Fruit fly (Drosophila melanogaster) whole organism, embryonic: ENCODE results near the gene Etfb.

Experiments
- CG10267 ChIP-seq: fragments of 200-800 bp; sonication (Bioruptor generic); optimal IDR thresholded peaks from 2 replicates; lab custom pipeline; 2018; ENCODE audit warnings: missing biosample characterization, mild to moderate bottlenecking, missing genetic modification characterization, moderate library complexity
- CG10565 ChIP-seq: fragments of 200-800 bp; sonication (Bioruptor generic); optimal IDR thresholded peaks from 3 replicates; lab custom pipeline; 2016; ENCODE audit warnings: missing biosample characterization, mild to moderate bottlenecking, missing genetic modification characterization
- CG11085 ChIP-seq: fragments of 200-800 bp; sonication (Bioruptor generic); IDR thresholded peaks from 2 replicates; pipeline ENCODE4 v1.3.6; 2022; ENCODE audit warnings: missing biosample characterization, missing genetic modification characterization
- CG11398 ChIP-seq: fragments of 200-800 bp; sonication (Bioruptor generic); optimal IDR thresholded peaks from 2 replicates; lab custom pipeline; 2016; ENCODE audit warnings: missing biosample characterization, missing genetic modification characterization
- CG15514 ChIP-seq: fragments of 200-800 bp; sonication (Bioruptor generic); optimal IDR thresholded peaks from 3 replicates; lab custom pipeline; 2017; ENCODE audit warnings: missing biosample characterization, missing genetic modification characterization, mild to moderate bottlenecking, moderate library complexity, missing genetic modification reagents
- CG17385 ChIP-seq: fragments of 200-800 bp; sonication (Bioruptor generic); optimal IDR thresholded peaks from 3 replicates; lab custom pipeline; 2018; ENCODE audit warnings: missing biosample characterization, mild to moderate bottlenecking, missing genetic modification characterization
- CG4282 ChIP-seq: fragments of 200-800 bp; sonication (Bioruptor generic); optimal IDR thresholded peaks from 2 replicates; lab custom pipeline; 2016; ENCODE audit warnings: missing biosample characterization, missing genetic modification characterization
- CG5180 ChIP-seq: fragments of 200-800 bp; sonication (Bioruptor generic); optimal IDR thresholded peaks from 3 replicates; lab custom pipeline; 2017; ENCODE audit warnings: missing biosample characterization, missing genetic modification characterization, mild to moderate bottlenecking, moderate library complexity, missing genetic modification reagents
- CG5953 ChIP-seq: fragments of 200-800 bp; sonication (Bioruptor generic); IDR thresholded peaks from 2 replicates; pipeline ENCODE4 v1.3.6; 2022; ENCODE audit warnings: missing biosample characterization, missing genetic modification characterization
- CG6175 ChIP-seq: fragments of 200-800 bp; sonication (Bioruptor generic); IDR thresholded peaks from 3 replicates; pipeline ENCODE4 v1.3.6; 2022; ENCODE audit warnings: missing biosample characterization, missing genetic modification characterization
- CG8290 ChIP-seq, 3 experiments: fragments of 200-800 bp; sonication (Bioruptor generic); optimal IDR thresholded peaks; 2 replicates each; lab custom pipeline; 2016 to 2019; ENCODE audit warnings: missing biosample characterization in 3 of 3, missing genetic modification characterization in 3 of 3, mild to moderate bottlenecking in 2 of 3, moderate library complexity in 1 of 3
- CG9817 ChIP-seq: fragments of 200-800 bp; sonication (Bioruptor generic); optimal IDR thresholded peaks from 2 replicates; lab custom pipeline; 2018; ENCODE audit warnings: missing biosample characterization, mild to moderate bottlenecking, missing genetic modification characterization, moderate library complexity
- Chrac-16 ChIP-seq: fragments of 200-800 bp; sonication (Bioruptor generic); optimal IDR thresholded peaks from 3 replicates; lab custom pipeline; 2016; ENCODE audit warnings: missing biosample characterization, missing genetic modification characterization
- Dref ChIP-seq: fragments of 200-800 bp; sonication (Bioruptor generic); IDR thresholded peaks from 2 replicates; pipeline ENCODE4 v1.3.6; 2022; ENCODE audit warnings: missing biosample characterization, missing genetic modification characterization
- Ets97D ChIP-seq: fragments of 200-800 bp; sonication (Bioruptor generic); optimal IDR thresholded peaks from 3 replicates; lab custom pipeline; 2016; ENCODE audit warnings: missing biosample characterization, missing genetic modification characterization
- Gsc ChIP-seq: fragments of 200-800 bp; sonication (Bioruptor generic); IDR thresholded peaks from 2 replicates; pipeline ENCODE4 v1.3.6; 2022; ENCODE audit warnings: missing biosample characterization, missing genetic modification characterization
- Lhr ChIP-seq: fragments of 200-800 bp; sonication (Bioruptor generic); optimal IDR thresholded peaks from 3 replicates; lab custom pipeline; 2017; ENCODE audit warnings: mild to moderate bottlenecking, missing biosample characterization, missing genetic modification reagents, missing genetic modification characterization
- MESR4 ChIP-seq: fragments of 200-800 bp; sonication (Bioruptor generic); optimal IDR thresholded peaks from 2 replicates; lab custom pipeline; 2018; ENCODE audit warnings: missing biosample characterization, mild to moderate bottlenecking, missing genetic modification characterization, moderate library complexity
- Optix ChIP-seq: fragments of 200-800 bp; sonication (Bioruptor generic); IDR thresholded peaks from 3 replicates; pipeline ENCODE4 v1.3.6; 2022; ENCODE audit warnings: missing biosample characterization, missing genetic modification characterization
- Sry-δ ChIP-seq: fragments of 200-800 bp; sonication (Bioruptor generic); optimal IDR thresholded peaks from 2 replicates; lab custom pipeline; 2016; ENCODE audit warnings: missing biosample characterization, missing genetic modification characterization
- Ssrp ChIP-seq: fragments of 200-800 bp; sonication (Bioruptor generic); optimal IDR thresholded peaks from 2 replicates; lab custom pipeline; 2018; ENCODE audit warnings: missing biosample characterization, mild to moderate bottlenecking, missing genetic modification characterization, moderate library complexity
- Taf1 ChIP-seq: fragments of 200-800 bp; sonication (Bioruptor generic); IDR thresholded peaks from 2 replicates; pipeline ENCODE4 v1.3.6; 2022; ENCODE audit warnings: missing biosample characterization, missing genetic modification characterization
- Usf ChIP-seq: fragments of 200-800 bp; sonication (Bioruptor generic); optimal IDR thresholded peaks from 2 replicates; lab custom pipeline; 2017; ENCODE audit warnings: missing genotype, missing biosample characterization, missing genetic modification characterization
- ase ChIP-seq: fragments of 200-800 bp; sonication (Bioruptor generic); IDR thresholded peaks from 3 replicates; pipeline ENCODE4 v1.3.6; 2022; ENCODE audit warnings: missing biosample characterization, missing genetic modification characterization
- ash1 ChIP-seq: fragments of 200-800 bp; sonication (Bioruptor generic); optimal IDR thresholded peaks from 2 replicates; lab custom pipeline; 2018; ENCODE audit warnings: missing biosample characterization, mild to moderate bottlenecking, missing genetic modification characterization
- bab2 ChIP-seq: fragments of 200-800 bp; sonication (Bioruptor generic); optimal IDR thresholded peaks from 2 replicates; lab custom pipeline; 2016; ENCODE audit warnings: missing biosample characterization, missing genetic modification characterization
- cg ChIP-seq: fragments of 200-800 bp; sonication (Bioruptor generic); optimal IDR thresholded peaks from 3 replicates; lab custom pipeline; 2019; ENCODE audit warnings: missing biosample characterization, mild to moderate bottlenecking, missing genetic modification characterization, moderate library complexity
- ci ChIP-seq: fragments of 200-800 bp; sonication (Bioruptor generic); IDR thresholded peaks from 3 replicates; pipeline ENCODE4 v1.3.6; 2022; ENCODE audit warnings: missing biosample characterization, missing genetic modification characterization
- dmrt11E ChIP-seq: fragments of 200-800 bp; sonication (Bioruptor generic); optimal IDR thresholded peaks from 3 replicates; lab custom pipeline; 2018; ENCODE audit warnings: missing biosample characterization, mild to moderate bottlenecking, missing genetic modification characterization, moderate library complexity
- eve ChIP-seq, 2 experiments: fragments of >200 bp; optimal IDR thresholded peaks; 2 replicates each; lab custom pipeline; 2017; ENCODE audit warnings: missing biosample characterization in 2 of 2, missing genetic modification characterization in 2 of 2
- gro ChIP-seq: fragments of 200-800 bp; sonication (Bioruptor generic); optimal IDR thresholded peaks from 2 replicates; lab custom pipeline; 2016; ENCODE audit warnings: missing biosample characterization, missing genetic modification characterization
- gsb ChIP-seq: fragments of 200-800 bp; sonication (Bioruptor generic); IDR thresholded peaks from 2 replicates; pipeline ENCODE4 v1.3.6; 2022; ENCODE audit warnings: missing biosample characterization, missing genetic modification characterization
- h ChIP-seq: fragments of >200 bp; optimal IDR thresholded peaks from 2 replicates; lab custom pipeline; 2017
- her ChIP-seq: fragments of 200-800 bp; sonication (Bioruptor generic); optimal IDR thresholded peaks from 2 replicates; lab custom pipeline; 2016; ENCODE audit warnings: missing biosample characterization, missing genetic modification characterization
- jigr1 ChIP-seq: fragments of 200-800 bp; sonication (Bioruptor generic); IDR thresholded peaks from 3 replicates; pipeline ENCODE4 v1.3.6; 2022; ENCODE audit warnings: missing biosample characterization, missing genetic modification characterization
- klu ChIP-seq: fragments of 200-800 bp; sonication (Bioruptor generic); IDR thresholded peaks from 2 replicates; pipeline ENCODE4 v1.3.6; 2022; ENCODE audit warnings: missing biosample characterization, missing genetic modification characterization
- nerfin-2 ChIP-seq: fragments of 200-800 bp; sonication (Bioruptor generic); IDR thresholded peaks from 2 replicates; pipeline ENCODE4 v1.3.6; 2022; ENCODE audit warnings: missing biosample characterization, missing genetic modification characterization; ENCODE audit not compliant: partially characterized antibody
- odd ChIP-seq: fragments of 200-800 bp; sonication (Bioruptor generic); optimal IDR thresholded peaks from 2 replicates; lab custom pipeline; 2017; ENCODE audit warnings: missing biosample characterization, mild to moderate bottlenecking, missing genetic modification characterization
- sc ChIP-seq, 3 experiments: fragments of >200 bp in 2 of 3; fragments of 200-800 bp in 1 of 3; sonication (Bioruptor generic) in 1 of 3; optimal IDR thresholded peaks; 2 replicates in 2 of 3; 3 replicates in 1 of 3; lab custom pipeline; 2017; ENCODE audit warnings: mild to moderate bottlenecking in 1 of 3, missing biosample characterization in 1 of 3, missing genetic modification characterization in 1 of 3, missing genetic modification reagents in 1 of 3
- sens ChIP-seq: fragments of 200-800 bp; sonication (Bioruptor generic); peaks from one replicate; lab custom pipeline; 2016; ENCODE audit warnings: missing biosample characterization, missing genetic modification characterization
- sima ChIP-seq: fragments of 200-800 bp; sonication (Bioruptor generic); optimal IDR thresholded peaks from 2 replicates; lab custom pipeline; 2016; ENCODE audit warnings: missing biosample characterization, missing genetic modification characterization
- slp2 ChIP-seq: fragments of 200-800 bp; sonication (Bioruptor generic); optimal IDR thresholded peaks from 2 replicates; lab custom pipeline; 2016; ENCODE audit warnings: missing biosample characterization, missing genetic modification characterization
- sna ChIP-seq: fragments of 200-800 bp; sonication (Bioruptor generic); IDR thresholded peaks from 2 replicates; pipeline ENCODE4 v1.3.6; 2022; ENCODE audit warnings: missing biosample characterization, missing genetic modification characterization; ENCODE audit not compliant: partially characterized antibody
- sqz ChIP-seq: fragments of 200-800 bp; sonication (Bioruptor generic); optimal IDR thresholded peaks from 3 replicates; lab custom pipeline; 2018; ENCODE audit warnings: missing biosample characterization, mild to moderate bottlenecking, missing genetic modification characterization
- stc ChIP-seq: fragments of 200-800 bp; sonication (Bioruptor generic); IDR thresholded peaks from 2 replicates; pipeline ENCODE4 v1.3.6; 2022; ENCODE audit warnings: missing biosample characterization, missing genetic modification characterization
- twi ChIP-seq: fragments of 200-800 bp; optimal IDR thresholded peaks from 2 replicates; lab custom pipeline; 2019; ENCODE audit warnings: missing biosample characterization, mild to moderate bottlenecking, missing genetic modification characterization, moderate library complexity
- vvl ChIP-seq: fragments of 200-800 bp; sonication (Bioruptor generic); IDR thresholded peaks from 2 replicates; pipeline ENCODE4 v1.3.6; 2022; ENCODE audit warnings: missing biosample characterization, missing genetic modification characterization
- wor ChIP-seq: fragments of 200-800 bp; sonication (Bioruptor generic); IDR thresholded peaks from 2 replicates; pipeline ENCODE4 v1.3.6; 2022; ENCODE audit warnings: missing biosample characterization, missing genetic modification characterization
- z ChIP-seq: fragments of 200-800 bp; sonication (Bioruptor generic); IDR thresholded peaks from 3 replicates; pipeline ENCODE4 v1.3.6; 2022; ENCODE audit warnings: missing biosample characterization, missing genetic modification characterization
- zen ChIP-seq: fragments of 200-800 bp; sonication (Bioruptor generic); optimal IDR thresholded peaks from 3 replicates; lab custom pipeline; 2018; ENCODE audit warnings: missing biosample characterization, mild to moderate bottlenecking, missing genetic modification characterization, moderate library complexity

Gene Etfb

dm6 chr3R:29802753-29803313 is at the start of gene Etfb, which contains the start of gene CG7789 (continued):
- TF ChIP-seq bab2 = peak; percentile 78
- TF ChIP-seq sna = peak; percentile 78
- TF ChIP-seq odd (GFP tag; lab: Kevin White, UChicago) = no peak
- no peak for TF ChIP-seq sqz
- peak; percentile 58 for TF ChIP-seq CG11398 (GFP tag; lab: Kevin White, UChicago)
- peak; percentile 64 for TF ChIP-seq MESR4 (GFP tag; lab: Kevin White, UChicago)
- peak; percentile 76 for TF ChIP-seq Ets97D (GFP tag; lab: Kevin White, UChicago)
- TF ChIP-seq h (lab: Kevin White, UChicago) = no peak
- peak; percentile 51; the same call in 1 of the 3 replicates for TF ChIP-seq CG6175 (GFP tag; lab: Robert Waterston, UW)
- TF ChIP-seq z (GFP tag; lab: Robert Waterston, UW) = 0 out of 3 replicates have a peak, but pooled peaks have one; percentile 6
- TF ChIP-seq Taf1 = peak; percentile 76
- peak; percentile 50 for TF ChIP-seq Dref (GFP tag; lab: Robert Waterston, UW)
- TF ChIP-seq Sry-δ = peak; percentile 89
- TF ChIP-seq vvl (GFP tag; lab: Robert Waterston, UW) = peak; percentile 83; the same call in 1 of the 2 replicates
- no peak for TF ChIP-seq ash1 (GFP tag; lab: Kevin White, UChicago)
- TF ChIP-seq Lhr (GFP tag; lab: Kevin White, UChicago) = peak; percentile 25
- peak; percentile 85 for TF ChIP-seq CG9817 (tag; lab: Kevin White, UChicago)
- 0 out of 3 replicates have a peak, but pooled peaks have one; percentile 30 for TF ChIP-seq jigr1
- TF ChIP-seq CG4282 = peak; percentile 58
- TF ChIP-seq Gsc (GFP tag; lab: Robert Waterston, UW) = no peak
- TF ChIP-seq CG8290 (GFP tag; optimal IDR thresholded peaks at IDR 0.05; lab: Kevin White, UChicago) = no peak
- TF ChIP-seq CG8290 (tag; optimal IDR thresholded peaks at IDR 0.05; lab: Kevin White, UChicago) = peak in 1 of 2 experiments; percentile 4
- peak; percentile 88 for TF ChIP-seq ci (GFP tag; lab: Robert Waterston, UW)
- TF ChIP-seq ase (GFP tag; lab: Robert Waterston, UW) = peak; percentile 76; the same call in 2 of the 3 replicates
- TF ChIP-seq gro (GFP tag; lab: Kevin White, UChicago) = peak; percentile 83
- no peak for TF ChIP-seq CG5180 (GFP tag; lab: Kevin White, UChicago)
- TF ChIP-seq zen (tag; lab: Kevin White, UChicago) = no peak
- no peak for TF ChIP-seq slp2 (GFP tag; lab: Kevin White, UChicago)
- no peak for TF ChIP-seq sc (optimal IDR thresholded peaks at IDR 0.05; lab: Kevin White, UChicago)
- TF ChIP-seq sc (GFP tag; optimal IDR thresholded peaks at IDR 0.05; lab: Kevin White, UChicago) = no peak
- peak; percentile 57 for TF ChIP-seq sima
- peak; percentile 65 for TF ChIP-seq Optix
- peak; percentile 37 for TF ChIP-seq CG10267
- peak; percentile 43; the same call in 1 of the 2 replicates for TF ChIP-seq wor
- TF ChIP-seq CG17385 (GFP tag; lab: Kevin White, UChicago) = no peak
- TF ChIP-seq twi (tag; lab: Kevin White, UChicago) = peak; percentile 52
- peak; percentile 53; the same call in 1 of the 2 replicates for TF ChIP-seq nerfin-2 (GFP tag; lab: Robert Waterston, UW)
- peak; percentile 69 for TF ChIP-seq stc (GFP tag; lab: Robert Waterston, UW)
- TF ChIP-seq her (GFP tag; lab: Kevin White, UChicago) = peak; percentile 73
- peak; percentile 74 for TF ChIP-seq CG15514 (GFP tag; lab: Kevin White, UChicago)
- TF ChIP-seq Ssrp (tag; lab: Kevin White, UChicago) = peak; percentile 64
- TF ChIP-seq gsb (GFP tag; lab: Robert Waterston, UW) = peak; percentile 73
- peak; percentile 32 for TF ChIP-seq Usf (GFP tag; lab: Kevin White, UChicago)
- TF ChIP-seq eve (GFP tag; optimal IDR thresholded peaks at IDR 0.05; lab: Kevin White, UChicago) = no peak
- peak; percentile 53 for TF ChIP-seq dmrt11E (tag; lab: Kevin White, UChicago)
- TF ChIP-seq CG5953 = no peak
- TF ChIP-seq CG10565 (GFP tag; lab: Kevin White, UChicago) = no peak
- peak; percentile 96 for TF ChIP-seq sens (GFP tag; lab: Kevin White, UChicago)
- peak; percentile 74; the same call in 1 of the 2 replicates for TF ChIP-seq CG11085 (GFP tag; lab: Robert Waterston, UW)
- peak; percentile 74 for TF ChIP-seq Chrac-16 (GFP tag; lab: Kevin White, UChicago)
- no peak for TF ChIP-seq cg (GFP tag; lab: Kevin White, UChicago)
- peak; percentile 70 for TF ChIP-seq klu (GFP tag; lab: Robert Waterston, UW)
